Fruit fly (Drosophila melanogaster) whole organism, larva: ENCODE measurements around the gene Cyp9f2.

Source experiments
- noc ChIP-seq: fragments of 200-800 bp; sonication (Bioruptor generic); optimal IDR thresholded peaks from 3 replicates; lab custom pipeline; 2019; ENCODE audit warnings: missing biosample characterization, mild to moderate bottlenecking, missing genetic modification characterization, moderate library complexity

Gene Cyp9f2

DNA sequence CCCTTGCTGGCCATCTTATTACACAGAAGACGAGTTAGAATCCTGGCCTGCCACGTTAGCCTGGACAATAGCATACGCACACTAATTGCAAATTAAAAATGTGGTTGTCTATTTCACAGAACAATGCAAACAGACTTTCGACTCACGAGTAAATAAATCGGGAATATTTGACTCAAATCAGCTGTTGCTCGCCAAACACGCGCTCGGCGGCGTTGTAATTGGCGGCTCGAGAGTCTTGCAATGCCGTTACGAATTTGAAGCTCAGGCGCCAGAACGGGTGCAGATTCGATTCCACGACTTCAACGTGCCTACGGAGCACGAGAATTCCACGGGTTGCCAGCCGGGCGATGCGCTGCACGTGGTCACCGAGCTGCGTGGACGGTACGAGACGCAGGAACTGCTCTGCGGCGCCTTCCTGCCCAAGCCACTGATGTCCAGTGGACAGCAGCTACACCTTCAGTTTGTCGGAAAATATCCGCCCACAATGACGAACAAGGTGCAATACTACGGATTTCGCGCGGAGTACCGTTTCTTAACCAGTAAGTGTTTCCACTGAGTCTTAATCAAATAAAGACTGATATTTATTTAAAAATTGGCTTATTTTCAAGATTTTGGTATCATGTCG is 4.0 kb downstream of the Cyp9f2 start, which contains the start of gene DNAlig3:
DNAlig3 (minus strand) TSS at position 168 of the 625 bp plus-strand sequence.
- TF ChIP-seq noc (tag; lab: Kevin White, UChicago) = no peak

dm6 chr3R:12398620-12399247 is 7.1 kb downstream of the Cyp9f2 start, which contains the start of gene Cyp9f3:
Gene Cyp9f3, minus strand, starts transcription at chr3R:12398929.
- no peak for TF ChIP-seq noc (tag; lab: Kevin White, UChicago)

DNA sequence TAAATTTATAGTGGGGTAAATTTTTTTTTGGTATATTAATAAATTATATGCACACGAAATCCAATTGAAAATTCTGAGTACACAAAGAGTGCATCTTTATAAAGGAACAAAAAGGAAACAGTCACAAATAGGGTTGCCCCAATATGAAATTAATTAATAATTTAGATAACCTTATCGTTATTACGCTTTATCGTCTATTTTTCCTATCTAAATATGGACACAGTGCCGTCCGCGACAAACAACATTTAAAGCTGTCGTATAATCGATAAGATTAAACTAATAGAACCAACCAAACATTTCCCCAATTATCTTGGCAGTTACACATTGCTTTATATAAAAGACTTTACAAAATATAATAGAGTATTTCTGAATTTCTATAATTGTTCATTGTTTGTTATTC is 7.8 kb downstream of the Cyp9f2 start:
- no peak for TF ChIP-seq noc (tag; lab: Kevin White, UChicago)

dm6 chr3R:12395880-12396279 is 9.9 kb downstream of the Cyp9f2 start, which contains the start of the genes CG10096 and CG10097:
Gene CG10096, minus strand, starts transcription at chr3R:12395980.
Gene CG10097, minus strand, starts transcription at chr3R:12395980.
- TF ChIP-seq noc (tag; lab: Kevin White, UChicago) = no peak

dm6 chr3R:12386965-12387364 is 18.9 kb downstream of the Cyp9f2 start, which contains the start of gene CG33098:
Gene CG33098, plus strand, starts transcription at chr3R:12387188.
- no peak for TF ChIP-seq noc (tag; lab: Kevin White, UChicago)

DNA sequence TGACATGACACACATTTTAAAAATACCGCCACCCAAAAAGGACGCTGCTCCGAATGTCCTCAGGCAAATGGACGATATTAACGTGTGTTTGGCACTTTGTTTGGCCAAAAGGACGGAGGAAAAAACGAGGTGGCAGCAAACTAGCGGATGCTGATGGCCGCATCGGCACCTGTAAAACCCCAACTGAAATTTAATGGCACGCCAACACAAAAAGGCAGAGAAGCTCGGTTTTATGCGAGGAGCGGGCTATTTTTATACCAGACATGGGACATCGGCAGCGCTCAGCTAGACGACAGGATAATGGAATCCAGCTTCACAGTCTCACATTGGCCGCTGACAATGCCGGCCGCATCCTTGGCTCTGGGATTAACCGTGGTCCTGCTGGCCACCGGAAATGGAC is 19.9 kb downstream of the Cyp9f2 start, which contains the start of gene Sol1:
Sol1 (plus strand) TSS at position 301 of the 400 bp plus-strand sequence.
- TF ChIP-seq noc (tag; lab: Kevin White, UChicago) = no peak

- no peak for TF ChIP-seq noc (tag; lab: Kevin White, UChicago)
Observed at dm6 chr3R:12384274-12384673, 21.6 kb downstream of the Cyp9f2 start.

DNA sequence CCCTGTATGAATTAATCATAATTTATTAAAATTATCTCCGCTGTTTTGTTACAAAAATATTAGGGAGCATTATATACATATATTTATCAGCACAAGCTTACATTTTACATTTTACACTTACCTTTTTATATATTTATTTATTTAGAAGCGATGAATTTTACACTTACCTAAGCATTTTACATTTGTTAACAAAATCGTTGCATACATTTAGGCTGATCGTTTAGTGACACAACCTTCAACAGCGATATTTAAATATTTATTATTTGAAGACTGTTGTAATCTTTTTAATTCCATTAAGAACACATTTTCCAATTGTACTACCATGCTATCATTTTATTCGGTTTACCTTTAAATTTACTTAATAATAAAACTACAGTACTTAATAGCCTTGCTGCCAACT is 22.0 kb downstream of the Cyp9f2 start:
- TF ChIP-seq noc (tag; lab: Kevin White, UChicago) = no peak

DNA sequence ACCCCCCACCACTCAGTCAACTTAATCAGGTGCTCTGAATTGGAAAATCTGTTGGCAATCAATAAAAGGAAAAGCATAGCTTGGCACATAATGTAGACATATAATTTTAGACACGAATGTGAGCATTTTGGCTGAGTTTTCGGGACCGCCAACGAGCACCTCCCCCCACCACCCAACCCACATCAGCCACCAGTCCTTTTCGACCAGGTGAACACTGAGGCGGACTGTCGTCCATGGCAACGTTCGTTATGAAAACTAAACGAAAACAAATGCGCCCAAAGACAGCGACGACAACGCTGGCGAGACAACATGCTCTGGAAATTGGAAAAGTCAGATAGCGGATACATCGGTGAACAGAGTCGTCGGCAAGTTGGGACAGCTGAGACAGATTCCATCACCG is 22.8 kb downstream of the Cyp9f2 start, which contains the start of gene GstD11:
GstD11 (plus strand) TSS at position 301 of the 400 bp plus-strand sequence.
- no peak for TF ChIP-seq noc (tag; lab: Kevin White, UChicago)

DNA sequence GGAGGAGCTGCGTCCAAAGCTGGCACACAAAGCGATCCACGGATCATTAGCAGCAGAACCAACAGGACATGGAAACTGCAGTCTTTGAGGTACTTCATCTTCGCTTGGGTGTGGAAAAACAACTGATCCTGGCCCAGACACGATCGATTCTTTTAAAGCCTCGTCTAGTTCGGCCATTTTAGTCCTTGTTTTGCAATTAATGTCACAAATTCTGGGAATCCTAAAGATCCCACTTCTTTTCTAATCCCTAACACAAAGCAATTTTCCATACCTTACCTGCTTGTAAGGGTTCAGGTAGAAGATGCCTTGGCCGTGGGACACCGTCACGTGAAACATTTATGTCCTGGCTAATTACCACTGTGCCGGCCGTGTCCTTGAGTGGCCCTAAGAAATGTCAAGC is 23.3 kb downstream of the Cyp9f2 start, which contains the start of gene CG10035:
CG10035 (minus strand) TSS at position 129 of the 400 bp plus-strand sequence.
- no peak for TF ChIP-seq noc (tag; lab: Kevin White, UChicago)

dm6 chr3R:12381130-12381700 is 24.6 kb downstream of the Cyp9f2 start:
- no peak for TF ChIP-seq noc (tag; lab: Kevin White, UChicago)

- TF ChIP-seq noc (tag; lab: Kevin White, UChicago) = no peak
Observed at dm6 chr3R:12379708-12380107, 26.1 kb downstream of the Cyp9f2 start, which contains the start of gene GstD8. Gene GstD8, plus strand, starts transcription at chr3R:12380008.

DNA sequence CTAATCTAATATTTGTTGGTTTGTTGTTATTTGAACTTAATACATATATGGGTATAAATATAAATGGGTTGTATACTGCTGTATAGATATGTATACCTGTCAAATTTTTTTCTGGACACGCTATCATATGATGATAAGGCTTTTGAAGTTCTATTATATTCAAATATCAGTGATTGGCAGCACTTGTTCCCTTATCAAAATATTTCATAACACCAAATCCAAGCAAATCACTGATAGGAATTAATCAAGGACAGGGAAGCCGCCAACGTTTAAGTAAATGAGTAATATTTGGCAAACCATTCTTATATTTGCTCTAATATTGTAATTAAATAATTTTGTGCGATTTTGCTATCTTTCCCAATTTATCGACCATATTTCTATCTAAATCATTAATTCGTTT is 26.6 kb downstream of the Cyp9f2 start:
- TF ChIP-seq noc (tag; lab: Kevin White, UChicago) = no peak

dm6 chr3R:12378200-12378599 is 27.6 kb downstream of the Cyp9f2 start, which contains the start of gene GstD7:
Gene GstD7, plus strand, starts transcription at chr3R:12378500.
- TF ChIP-seq noc (tag; lab: Kevin White, UChicago) = no peak

DNA sequence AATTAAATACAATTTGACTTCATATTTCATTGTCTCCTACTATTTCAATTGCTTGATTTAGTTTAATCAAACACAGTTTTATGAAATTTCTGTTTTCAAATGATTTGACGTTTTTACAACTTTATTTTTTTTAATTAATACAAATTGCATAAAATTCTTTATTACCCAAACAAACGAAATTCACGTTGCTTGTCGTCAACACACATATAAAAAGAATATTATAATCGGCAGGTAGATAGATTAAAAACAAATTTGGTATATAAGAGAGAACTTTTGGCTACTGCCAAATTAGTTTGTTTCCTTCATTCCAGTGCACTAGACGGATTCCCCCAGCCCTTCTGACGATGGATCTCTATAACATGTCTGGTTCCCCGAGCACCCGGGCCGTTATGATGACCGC is 29.0 kb downstream of the Cyp9f2 start, which contains the start of gene GstD6:
GstD6 (plus strand) TSS at position 301 of the 400 bp plus-strand sequence.
- no peak for TF ChIP-seq noc (tag; lab: Kevin White, UChicago)

DNA sequence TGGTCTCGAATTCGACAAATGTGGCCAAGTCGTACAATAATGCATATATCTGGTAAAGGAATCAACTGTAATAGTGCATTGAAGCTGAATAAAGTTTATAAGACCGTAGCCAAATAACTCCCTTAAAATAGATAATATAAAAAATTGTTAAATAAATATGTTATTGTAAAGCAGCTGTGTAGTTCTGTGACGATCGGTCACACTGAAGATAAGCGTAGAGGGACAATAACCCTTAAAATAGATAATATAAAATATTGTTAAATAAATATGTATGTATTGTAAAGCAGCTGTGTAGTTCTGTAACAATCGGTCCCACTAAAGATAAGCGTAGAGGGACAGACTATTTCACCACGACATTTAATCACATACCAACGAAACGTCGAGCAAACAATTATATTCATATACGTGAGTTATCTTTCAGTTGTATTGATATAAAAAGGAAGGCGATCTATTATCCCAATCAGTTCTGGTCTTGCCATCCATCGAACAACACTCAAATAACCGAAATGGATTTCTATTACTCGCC is 30.5 kb downstream of the Cyp9f2 start, which contains the start of gene GstD5:
GstD5 (plus strand) TSS at position 476 of the 526 bp plus-strand sequence.
- no peak for TF ChIP-seq noc (tag; lab: Kevin White, UChicago)
